Fruit fly (Drosophila melanogaster): ENCODE data around the gene CG14717.
A peak's percentile ranks its signal among the peaks of the same experiment; 100 is the strongest.

CG14717 gene

DNA sequence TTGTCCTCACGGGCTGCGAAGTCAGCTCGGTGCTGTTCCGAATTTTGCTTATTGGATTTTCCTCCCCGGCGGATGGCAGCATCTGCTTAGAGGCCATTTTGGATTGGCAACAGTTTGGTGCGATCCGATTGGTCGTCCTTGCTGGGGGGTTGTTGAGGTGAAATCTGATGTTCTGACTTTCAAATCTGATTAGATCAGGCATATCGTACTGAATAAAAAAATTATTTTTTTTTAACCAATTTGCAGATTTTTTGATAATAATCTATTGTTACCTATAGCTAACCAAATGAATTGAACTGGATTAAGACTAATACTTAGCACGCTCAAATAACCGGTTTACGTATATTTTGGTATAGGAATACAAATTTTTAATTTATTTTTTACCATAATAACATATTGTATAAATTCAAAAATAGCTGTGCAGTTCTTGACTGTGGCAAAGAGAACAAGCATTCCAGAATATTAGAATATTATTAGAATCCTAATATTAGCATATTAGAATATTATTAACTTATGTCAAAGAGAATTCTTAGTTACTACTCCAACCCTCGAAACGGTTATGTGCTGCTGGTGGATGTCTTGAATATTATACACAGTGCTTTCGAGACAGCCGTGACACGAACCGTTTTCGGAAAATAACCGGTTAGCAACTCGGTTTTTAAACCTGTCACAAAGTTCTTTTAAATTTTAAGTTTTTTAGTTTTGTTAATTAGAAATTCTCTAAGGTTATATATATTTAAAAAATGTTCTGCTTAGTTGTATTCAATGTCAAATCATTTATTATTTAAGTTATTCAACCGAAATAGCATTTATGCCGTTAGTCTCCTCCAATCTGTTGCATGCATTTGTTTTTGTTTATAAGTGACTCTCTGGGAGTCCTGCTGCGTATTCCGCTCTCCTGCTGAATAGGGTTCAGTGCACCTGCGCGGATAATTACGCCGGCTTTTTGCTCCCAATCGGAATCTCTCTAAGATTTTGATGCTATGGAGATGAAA is 1.7 kb upstream of the CG14717 start, which contains the start of gene Fer3 (continued):
- no peak for TF ChIP-seq nom (GFP tag; optimal IDR thresholded peaks at IDR 0.05)
- TF ChIP-seq phol (tag; optimal IDR thresholded peaks at IDR 0.05): peak; percentile 25
- peak; percentile 40 for TF ChIP-seq nerfin-1 (tag; optimal IDR thresholded peaks at IDR 0.05)
- TF ChIP-seq zfh1 (GFP tag; IDR thresholded peaks at IDR 0.05): no peak
- TF ChIP-seq CG31388 (GFP tag; optimal IDR thresholded peaks at IDR 0.05): no peak
- TF ChIP-seq CG9797 (GFP tag; optimal IDR thresholded peaks at IDR 0.05): no peak
- no peak for TF ChIP-seq disco-r (GFP tag; optimal IDR thresholded peaks at IDR 0.05)
- peak; percentile 0 for TF ChIP-seq Meics (GFP tag; optimal IDR thresholded peaks at IDR 0.05)
- TF ChIP-seq CG10565 (GFP tag; optimal IDR thresholded peaks at IDR 0.05): no peak
- no peak for TF ChIP-seq CG7786 (GFP tag; optimal IDR thresholded peaks at IDR 0.05)
- no peak for TF ChIP-seq mam (GFP tag; optimal IDR thresholded peaks at IDR 0.05)
- TF ChIP-seq Jarid2 (GFP tag; optimal IDR thresholded peaks at IDR 0.05): no peak
- peak; percentile 13 for TF ChIP-seq CG15514 (GFP tag; optimal IDR thresholded peaks at IDR 0.05)

DNA sequence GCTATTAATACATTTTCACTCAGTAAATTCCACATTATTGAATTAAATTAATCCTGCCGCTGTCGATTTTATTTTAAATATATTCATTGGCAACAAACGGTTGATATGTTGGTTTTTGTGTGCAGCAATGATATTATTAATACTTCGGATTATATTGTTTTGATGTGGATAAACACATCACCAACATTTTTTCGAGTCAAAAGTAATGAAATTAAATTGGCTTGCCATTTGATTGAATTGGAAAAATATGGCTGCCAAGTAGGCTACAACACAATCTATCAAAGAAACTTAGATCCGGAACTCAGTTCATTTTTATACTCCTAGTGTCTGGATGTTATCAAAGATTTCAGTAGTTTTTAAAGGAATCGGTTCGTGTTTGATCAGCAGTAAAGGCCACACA is 4.0 kb downstream of the CG14717 start, which contains the start of gene CG14718:
CG14718 (plus strand) TSS at position 301 of the 400 bp plus-strand sequence.
- TF ChIP-seq Lhr (GFP tag; optimal IDR thresholded peaks at IDR 0.05): no peak
- TF ChIP-seq HLH3B (GFP tag; IDR thresholded peaks at IDR 0.05): no peak
- no peak for TF ChIP-seq scrt (GFP tag; optimal IDR thresholded peaks at IDR 0.05)

DNA sequence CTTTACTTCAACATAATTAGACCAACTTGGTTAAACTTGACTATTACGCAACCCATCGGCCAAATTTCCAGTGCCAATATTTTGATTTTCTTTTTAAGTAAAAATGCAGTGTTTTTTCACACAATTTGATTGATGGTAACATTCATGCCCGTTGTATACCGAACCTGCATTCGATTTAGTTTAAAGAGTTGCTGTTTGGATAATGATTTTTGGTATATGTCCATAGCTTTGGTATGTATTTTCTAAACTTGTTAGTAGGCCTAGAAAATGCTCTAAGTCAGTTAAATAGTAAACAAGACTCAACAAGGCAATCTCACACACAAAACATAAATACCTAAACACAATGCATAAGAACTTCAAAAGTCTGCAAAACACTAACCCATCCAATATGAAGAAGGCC is 7.4 kb downstream of the CG14717 start, which contains the start of gene I-t:
I-t (plus strand) TSS at position 301 of the 400 bp plus-strand sequence.
- TF ChIP-seq unpg (GFP tag; optimal IDR thresholded peaks at IDR 0.05) (no peak), CG1602 (GFP tag; optimal IDR thresholded peaks at IDR 0.05) (no peak), hb (GFP tag; IDR thresholded peaks at IDR 0.05; ENCODE audit: partially characterized antibody) (no peak), kay (GFP tag; optimal IDR thresholded peaks at IDR 0.05) (no peak), Ssrp (tag; optimal IDR thresholded peaks at IDR 0.05) (no peak), CG4404 (GFP tag; IDR thresholded peaks at IDR 0.05) (no peak), rib (GFP tag; IDR thresholded peaks at IDR 0.05) (no peak), CG6854 (GFP tag; optimal IDR thresholded peaks at IDR 0.05) (no peak), emc (GFP tag; optimal IDR thresholded peaks at IDR 0.05) (no peak), CG9609 (GFP tag; optimal IDR thresholded peaks at IDR 0.05) (no peak), pita (GFP tag; optimal IDR thresholded peaks at IDR 0.05) (no peak), aop (GFP tag; IDR thresholded peaks at IDR 0.05) (no peak), CG32532 (GFP tag; IDR thresholded peaks at IDR 0.05) (no peak), fd64A (GFP tag; optimal IDR thresholded peaks at IDR 0.05) (no peak), pho (GFP tag; optimal IDR thresholded peaks at IDR 0.05) (no peak), CG14014 (GFP tag; IDR thresholded peaks at IDR 0.05) (no peak)

DNA sequence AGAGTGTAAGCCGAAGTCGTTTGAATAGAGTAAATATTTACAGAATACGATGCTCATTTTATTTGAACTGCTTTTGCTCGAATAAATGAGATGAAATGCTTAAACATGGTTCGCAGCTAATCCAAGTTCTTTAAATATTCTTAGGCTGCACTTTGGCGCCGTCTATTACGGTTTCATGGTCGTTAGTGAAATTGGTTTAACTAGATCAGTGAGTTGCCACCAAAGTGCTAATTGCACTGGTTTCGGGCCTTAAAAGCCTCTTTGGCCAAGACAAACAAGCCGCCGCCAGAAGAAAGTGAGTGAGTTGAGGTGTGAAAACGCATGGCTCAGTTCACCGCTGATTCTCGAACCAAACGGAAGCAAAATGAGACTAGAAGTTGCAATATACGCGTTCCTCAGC is 15.1 kb downstream of the CG14717 start, which contains the start of gene CG14720:
CG14720 (plus strand) TSS at position 301 of the 400 bp plus-strand sequence.
- no peak for TF ChIP-seq bcd (GFP tag; optimal IDR thresholded peaks at IDR 0.05)
- TF ChIP-seq CG16863 (GFP tag; optimal IDR thresholded peaks at IDR 0.05): no peak
- no peak for TF ChIP-seq tll (GFP tag; optimal IDR thresholded peaks at IDR 0.05)
- no peak for TF ChIP-seq Ets97D (GFP tag; optimal IDR thresholded peaks at IDR 0.05)
- TF ChIP-seq ken (GFP tag; IDR thresholded peaks at IDR 0.05): no peak
- TF ChIP-seq slp2 (GFP tag; optimal IDR thresholded peaks at IDR 0.05): no peak
- no peak for TF ChIP-seq zfh2 (GFP tag; optimal IDR thresholded peaks at IDR 0.05)
- TF ChIP-seq gcm2 (GFP tag; optimal IDR thresholded peaks at IDR 0.05): no peak
- no peak for TF ChIP-seq gro (GFP tag; optimal IDR thresholded peaks at IDR 0.05)
- TF ChIP-seq hth (optimal IDR thresholded peaks at IDR 0.05): no peak
- TF ChIP-seq kni (GFP tag; optimal IDR thresholded peaks at IDR 0.05): no peak
- TF ChIP-seq Side (GFP tag; optimal IDR thresholded peaks at IDR 0.05): no peak
